Fruit fly (Drosophila melanogaster) whole organism, embryonic: ENCODE measurements around the gene CG11436.

Experiments used
- Bgb ChIP-seq: fragments of 200-800 bp; sonication (Bioruptor generic); IDR thresholded peaks from 2 replicates; pipeline ENCODE4 v1.3.6; 2022; ENCODE audit warnings: missing biosample characterization, missing genetic modification characterization; ENCODE audit not compliant: partially characterized antibody
- CG10543 ChIP-seq: fragments of 200-800 bp; sonication (Bioruptor generic); optimal IDR thresholded peaks from 3 replicates; lab custom pipeline; 2017; ENCODE audit warnings: missing biosample characterization, mild to moderate bottlenecking, missing genetic modification characterization, moderate library complexity
- CG17612 ChIP-seq: fragments of 200-800 bp; sonication (Bioruptor generic); IDR thresholded peaks from 2 replicates; pipeline ENCODE4 v1.3.6; 2022; ENCODE audit warnings: missing biosample characterization, missing genetic modification characterization
- CG34422 ChIP-seq: fragments of 200-800 bp; sonication (Bioruptor generic); IDR thresholded peaks from 3 replicates; pipeline ENCODE4 v1.3.6; 2022; ENCODE audit warnings: missing biosample characterization, missing genetic modification characterization
- CG7786 ChIP-seq: fragments of 200-800 bp; sonication (Bioruptor generic); optimal IDR thresholded peaks from 2 replicates; lab custom pipeline; 2016; ENCODE audit warnings: missing biosample characterization, missing genetic modification characterization
- CTCF ChIP-seq: fragments of 200-800 bp; sonication (Bioruptor generic); optimal IDR thresholded peaks from 2 replicates; lab custom pipeline; 2017; ENCODE audit warnings: missing biosample characterization, mild to moderate bottlenecking, missing genetic modification characterization, moderate library complexity
- Lhr ChIP-seq: fragments of 200-800 bp; sonication (Bioruptor generic); optimal IDR thresholded peaks from 3 replicates; lab custom pipeline; 2017; ENCODE audit warnings: mild to moderate bottlenecking, missing biosample characterization, missing genetic modification reagents, missing genetic modification characterization
- Nf-YB ChIP-seq: fragments of 200-800 bp; sonication (Bioruptor generic); optimal IDR thresholded peaks from 3 replicates; lab custom pipeline; 2019; ENCODE audit warnings: missing biosample characterization, mild to moderate bottlenecking, missing genetic modification characterization, moderate library complexity
- Xbp1 ChIP-seq: fragments of 200-800 bp; sonication (Bioruptor generic); optimal IDR thresholded peaks from 3 replicates; lab custom pipeline; 2016; ENCODE audit warnings: missing biosample characterization, mild to moderate bottlenecking, missing genetic modification characterization
- corto ChIP-seq: fragments of 200-800 bp; sonication (Bioruptor generic); optimal IDR thresholded peaks from 2 replicates; lab custom pipeline; 2016; ENCODE audit warnings: missing biosample characterization, mild to moderate bottlenecking, missing genetic modification characterization, moderate library complexity
- inv ChIP-seq: fragments of 200-800 bp; sonication (Bioruptor generic); IDR thresholded peaks from 2 replicates; pipeline ENCODE4 v1.3.6; 2022; ENCODE audit warnings: missing biosample characterization, missing genetic modification characterization; ENCODE audit not compliant: partially characterized antibody
- p53 ChIP-seq: fragments of 200-800 bp; sonication (Bioruptor generic); optimal IDR thresholded peaks from 2 replicates; lab custom pipeline; 2016; ENCODE audit warnings: missing biosample characterization, missing genetic modification characterization

dm6 chrX:4587584-4587983, 35.9 kb upstream of the CG11436 start:
- no peak for TF ChIP-seq Lhr (GFP tag; lab: Kevin White, UChicago)
- no peak for TF ChIP-seq inv (GFP tag; lab: Robert Waterston, UW)
- TF ChIP-seq p53 (GFP tag; lab: Kevin White, UChicago) = no peak
- no peak for TF ChIP-seq CG10543 (GFP tag; lab: Kevin White, UChicago)
- no peak for TF ChIP-seq CTCF (GFP tag; lab: Kevin White, UChicago)
- TF ChIP-seq Nf-YB (GFP tag; lab: Kevin White, UChicago) = no peak
- TF ChIP-seq CG7786 = no peak
- no peak for TF ChIP-seq corto (GFP tag; lab: Kevin White, UChicago)
- no peak for TF ChIP-seq Xbp1 (GFP tag; lab: Kevin White, UChicago)
- TF ChIP-seq CG17612 (GFP tag; lab: Robert Waterston, UW) = no peak
- no peak for TF ChIP-seq Bgb
- no peak for TF ChIP-seq CG34422 (GFP tag; lab: Robert Waterston, UW)
